Worm (Caenorhabditis elegans) whole organism, L4 larva: ENCODE measurements around the gene tir-1.
"Not testable (repeated sequence)": the region's sequence is repeated elsewhere in the genome, so short reads cannot be mapped to it uniquely, and the experiment has no call there.

Experiments
- D1046.2 ChIP-seq: fragments of 200-800 bp; sonication (Bioruptor generic); IDR thresholded peaks from 2 replicates; pipeline ENCODE4 v1.3.6; 2022; ENCODE audit warnings: missing genetic modification characterization, missing compliant biosample characterization
- T20F7.1 ChIP-seq: fragments of 200-800 bp; sonication (Bioruptor generic); optimal IDR thresholded peaks from 2 replicates; lab custom pipeline; 2018; ENCODE audit warnings: mild to moderate bottlenecking, missing genetic modification characterization, missing compliant biosample characterization
- T26A8.4 ChIP-seq: fragments of 200-800 bp; sonication (Bioruptor generic); IDR thresholded peaks from 2 replicates; pipeline ENCODE4 v1.3.6; 2022; ENCODE audit warnings: missing genetic modification characterization, missing compliant biosample characterization
- Y105C5A.15 ChIP-seq: fragments of 200-800 bp; sonication (Bioruptor generic); IDR thresholded peaks from 2 replicates; pipeline ENCODE4 v1.3.6; 2022; ENCODE audit warnings: missing genetic modification characterization, missing compliant biosample characterization
- Y48G9A.11 ChIP-seq: fragments of 200-800 bp; sonication (Bioruptor generic); IDR thresholded peaks from 2 replicates; pipeline ENCODE4 v1.3.6; 2022; ENCODE audit warnings: missing genetic modification reagents, missing genetic modification characterization, missing compliant biosample characterization
- Y75B8A.6 ChIP-seq: fragments of 200-800 bp; sonication (Bioruptor generic); IDR thresholded peaks from 2 replicates; pipeline ENCODE4 v1.3.6; 2022; ENCODE audit warnings: missing genetic modification reagents, missing genetic modification characterization, missing compliant biosample characterization
- ZK337.2 ChIP-seq: fragments of 200-800 bp; sonication (Bioruptor generic); IDR thresholded peaks from 2 replicates; pipeline ENCODE4 v1.3.6; 2022; ENCODE audit warnings: missing genetic modification reagents, missing genetic modification characterization, missing compliant biosample characterization
- arid-1 ChIP-seq: fragments of 200-800 bp; sonication (Bioruptor generic); conservative IDR thresholded peaks from 2 replicates; pipeline ENCODE4 v1.3.6; 2022; ENCODE audit warnings: missing genetic modification reagents, missing genetic modification characterization, missing compliant biosample characterization
- ceh-20 ChIP-seq: fragments of 200-800 bp; sonication (Bioruptor generic); IDR thresholded peaks from 2 replicates; pipeline ENCODE4 v1.3.6; 2022; ENCODE audit warnings: missing genetic modification reagents, missing genetic modification characterization, missing compliant biosample characterization
- ceh-44 ChIP-seq: fragments of 200-800 bp; sonication (Bioruptor generic); IDR thresholded peaks from 2 replicates; pipeline ENCODE4 v1.3.6; 2022; ENCODE audit warnings: missing genetic modification reagents, missing genetic modification characterization, missing compliant biosample characterization
- ctbp-1 ChIP-seq: fragments of 200-800 bp; sonication (Bioruptor generic); IDR thresholded peaks from 2 replicates; pipeline ENCODE4 v1.3.6; 2022; ENCODE audit warnings: missing genetic modification reagents, missing genetic modification characterization, missing compliant biosample characterization
- dmd-6 ChIP-seq: fragments of 200-800 bp; sonication (Bioruptor generic); IDR thresholded peaks from 2 replicates; pipeline ENCODE4 v1.3.6; 2022; ENCODE audit warnings: missing genetic modification reagents, missing genetic modification characterization, missing compliant biosample characterization
- dmd-9 ChIP-seq: fragments of 200-800 bp; sonication (Bioruptor generic); IDR thresholded peaks from 2 replicates; pipeline ENCODE4 v1.3.6; 2022; ENCODE audit warnings: missing genetic modification reagents, missing genetic modification characterization, missing compliant biosample characterization
- dpl-1 ChIP-seq: fragments of 150-350 bp; optimal IDR thresholded peaks from 2 replicates; lab custom pipeline; 2014; ENCODE audit warnings: missing biosample characterization, missing genetic modification reagents, missing genetic modification characterization
- egl-43 ChIP-seq: fragments of 200-800 bp; sonication (Bioruptor generic); IDR thresholded peaks from 2 replicates; pipeline ENCODE4 v1.3.6; 2022; ENCODE audit warnings: missing genetic modification reagents, missing genetic modification characterization, missing compliant biosample characterization
- hif-1 ChIP-seq, 2 experiments: sonication (generic microtip); optimal IDR thresholded peaks; 2 replicates each; lab custom pipeline; 2016 to 2017; ENCODE audit warnings: missing compliant biosample characterization in 2 of 2, missing genetic modification characterization in 2 of 2, missing genetic modification reagents in 2 of 2, missing genotype in 2 of 2, mild to moderate bottlenecking in 1 of 2
- hlh-11 ChIP-seq: fragments of 200-800 bp; sonication (Bioruptor generic); optimal IDR thresholded peaks from 2 replicates; lab custom pipeline; 2018; ENCODE audit warnings: mild to moderate bottlenecking, missing genetic modification characterization, missing compliant biosample characterization
- hmg-1.1 ChIP-seq: fragments of 200-800 bp; sonication (Bioruptor generic); IDR thresholded peaks from 2 replicates; pipeline ENCODE4 v1.3.6; 2022; ENCODE audit warnings: missing genetic modification reagents, missing genetic modification characterization, missing compliant biosample characterization
- lin-1 ChIP-seq: fragments of 200-800 bp; sonication (Bioruptor generic); IDR thresholded peaks from 2 replicates; pipeline ENCODE4 v1.3.6; 2022; ENCODE audit warnings: missing genetic modification reagents, missing genetic modification characterization, missing compliant biosample characterization
- lin-29 ChIP-seq: fragments of 200-800 bp; sonication (Bioruptor generic); IDR thresholded peaks from 2 replicates; pipeline ENCODE4 v1.3.6; 2022; ENCODE audit warnings: missing genetic modification reagents, missing genetic modification characterization, missing compliant biosample characterization
- lin-38 ChIP-seq: fragments of 200-800 bp; sonication (Bioruptor generic); IDR thresholded peaks from 2 replicates; pipeline ENCODE4 v1.3.6; 2022; ENCODE audit warnings: missing genetic modification reagents, missing genetic modification characterization, missing compliant biosample characterization
- lsy-2 ChIP-seq, 2 experiments: fragments of 150-350 bp in 1 of 2; sonication (generic microtip) in 1 of 2; optimal IDR thresholded peaks; 2 replicates each; lab custom pipeline; 2014 to 2017; ENCODE audit warnings: missing biosample characterization in 2 of 2, missing genetic modification characterization in 2 of 2
- madf-5 ChIP-seq, 2 experiments: fragments of 200-800 bp; sonication (Bioruptor generic); IDR thresholded peaks; 2 replicates each; pipeline ENCODE4 v1.3.6; 2022; ENCODE audit warnings: missing compliant biosample characterization in 2 of 2, missing genetic modification characterization in 2 of 2
- madf-9 ChIP-seq: fragments of 200-800 bp; sonication (Bioruptor generic); conservative IDR thresholded peaks from 2 replicates; pipeline ENCODE4 v1.3.6; 2022; ENCODE audit warnings: missing genetic modification reagents, missing genetic modification characterization, missing compliant biosample characterization
- mdt-29 ChIP-seq: fragments of 200-800 bp; sonication (Bioruptor generic); IDR thresholded peaks from 2 replicates; pipeline ENCODE4 v1.3.6; 2022; ENCODE audit warnings: missing genetic modification reagents, missing genetic modification characterization, missing compliant biosample characterization
- mes-2 ChIP-seq: sonication (generic microtip); optimal IDR thresholded peaks from 2 replicates; lab custom pipeline; 2016; ENCODE audit warnings: missing genotype, mild to moderate bottlenecking, missing genetic modification characterization, missing compliant biosample characterization; ENCODE audit not compliant: poor library complexity, severe bottlenecking
- mxl-2 ChIP-seq: fragments of 200-800 bp; sonication (Bioruptor generic); conservative IDR thresholded peaks from 2 replicates; pipeline ENCODE4 v1.3.6; 2022; ENCODE audit warnings: missing genetic modification reagents, missing genetic modification characterization, missing compliant biosample characterization
- nhr-42 ChIP-seq: fragments of 200-800 bp; sonication (Bioruptor generic); IDR thresholded peaks from 2 replicates; pipeline ENCODE4 v1.3.6; 2022; ENCODE audit warnings: missing genetic modification characterization, missing compliant biosample characterization
- pha-4 ChIP-seq, 2 experiments: fragments of 150-350 bp in 1 of 2; fragments of 200-800 bp in 1 of 2; sonication (Bioruptor generic) in 1 of 2; IDR thresholded peaks in 1 of 2; optimal IDR thresholded peaks in 1 of 2; 2 replicates each; pipeline versions ENCODE4 v1.3.6 to Lab custom; 2014 to 2022; ENCODE audit warnings: missing genetic modification characterization in 2 of 2, missing genetic modification reagents in 2 of 2, missing biosample characterization in 1 of 2, missing compliant biosample characterization in 1 of 2
- php-3 ChIP-seq: fragments of 200-800 bp; sonication (Bioruptor generic); IDR thresholded peaks from 2 replicates; pipeline ENCODE4 v1.3.6; 2022; ENCODE audit warnings: missing genetic modification reagents, missing genetic modification characterization, missing compliant biosample characterization
- rbr-2 ChIP-seq: sonication (generic microtip); optimal IDR thresholded peaks from 2 replicates; lab custom pipeline; 2016; ENCODE audit warnings: missing genotype, missing genetic modification characterization, missing compliant biosample characterization
- saeg-2 ChIP-seq: fragments of 200-800 bp; sonication (Bioruptor generic); IDR thresholded peaks from 2 replicates; pipeline ENCODE4 v1.3.6; 2022; ENCODE audit warnings: missing genetic modification reagents, missing genetic modification characterization, missing compliant biosample characterization
- set-16 ChIP-seq: fragments of 200-800 bp; sonication (Bioruptor generic); IDR thresholded peaks from 2 replicates; pipeline ENCODE4 v1.3.6; 2022; ENCODE audit warnings: missing genetic modification reagents, missing genetic modification characterization, missing compliant biosample characterization
- tag-97 ChIP-seq: fragments of 200-800 bp; sonication (Bioruptor generic); IDR thresholded peaks from 2 replicates; pipeline ENCODE4 v1.3.6; 2022; ENCODE audit warnings: missing genetic modification characterization, missing compliant biosample characterization
- tra-1 ChIP-seq: fragments of 200-800 bp; sonication (Bioruptor generic); IDR thresholded peaks from 2 replicates; pipeline ENCODE4 v1.3.6; 2022; ENCODE audit warnings: missing genetic modification reagents, missing genetic modification characterization, missing compliant biosample characterization
- vab-7 ChIP-seq: fragments of 200-800 bp; sonication (Bioruptor generic); IDR thresholded peaks from 2 replicates; pipeline ENCODE4 v1.3.6; 2022; ENCODE audit warnings: missing genetic modification reagents, missing genetic modification characterization, missing compliant biosample characterization
- zfp-3 ChIP-seq: fragments of 200-800 bp; sonication (Bioruptor generic); conservative IDR thresholded peaks from 2 replicates; pipeline ENCODE4 v1.3.6; 2022; ENCODE audit warnings: missing genetic modification reagents, missing genetic modification characterization, missing compliant biosample characterization

The tir-1 gene

DNA sequence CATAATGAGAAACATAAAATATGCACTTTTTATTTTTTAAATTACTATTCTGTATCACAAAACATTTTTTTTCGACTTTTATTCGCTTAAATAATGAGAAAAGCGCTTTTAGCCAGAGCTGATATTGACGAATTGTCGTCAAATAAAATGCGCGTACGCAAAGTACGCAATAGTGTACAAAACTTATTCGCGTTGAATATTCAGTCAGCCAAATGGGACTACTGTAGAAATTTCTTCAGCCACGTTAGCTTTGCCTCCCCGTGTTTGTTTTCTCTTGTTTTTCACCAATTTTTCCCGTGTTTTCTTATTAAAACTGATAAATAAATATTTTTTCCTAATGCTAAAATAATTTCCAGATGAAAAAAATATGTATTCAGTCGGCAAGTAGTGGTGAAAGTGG lies 44.4 kb downstream of the tir-1 start (continued):
- peak in 1 of 2 experiments; percentile 67; a peak in 1 of 4 replicates for TF ChIP-seq madf-5 (GFP tag; IDR thresholded peaks at IDR 0.05; lab: Robert Waterston, UW)
- TF ChIP-seq zfp-3: peak; percentile 95
- peak in 1 of 2 experiments; percentile 21 for TF ChIP-seq hif-1 (tag; optimal IDR thresholded peaks at IDR 0.05; lab: Kevin White, UChicago)
- TF ChIP-seq Y48G9A.11 (GFP tag; lab: Robert Waterston, UW): peak; percentile 60; the same call in 1 of the 2 replicates
- TF ChIP-seq, all 104 proteins: peak for 32; not testable (repeated sequence) for 72

ce11 chrIII:3854868-3855267 lies 46.6 kb downstream of the tir-1 start:
- TF ChIP-seq mxl-2 (GFP tag; lab: Robert Waterston, UW) (0 out of 2 replicates have a peak, but pooled peaks have one; percentile 64), Y105C5A.15 (GFP tag; lab: Robert Waterston, UW) (0 out of 2 replicates have a peak, but pooled peaks have one; percentile 62), lin-1 (GFP tag; lab: Robert Waterston, UW) (peak; percentile 84), rbr-2 (tag; lab: Kevin White, UChicago) (peak; percentile 62), mes-2 (tag; lab: Kevin White, UChicago) (peak; percentile 82), hlh-11 (tag; lab: Kevin White, UChicago) (peak; percentile 38), ceh-20 (GFP tag; lab: Robert Waterston, UW) (peak; percentile 94), pha-4 (GFP tag; IDR thresholded peaks at IDR 0.05; lab: Robert Waterston, UW) (peak; percentile 89), hmg-1.1 (GFP tag; lab: Robert Waterston, UW) (peak; percentile 97), dmd-9 (GFP tag; lab: Robert Waterston, UW) (peak; percentile 98), lin-29 (GFP tag; lab: Robert Waterston, UW) (peak; percentile 90), T26A8.4 (GFP tag; lab: Robert Waterston, UW) (peak; percentile 86), hif-1 (tag; optimal IDR thresholded peaks at IDR 0.05; lab: Kevin White, UChicago) (peak in 1 of 2 experiments; percentile 53), tag-97 (GFP tag; lab: Robert Waterston, UW) (0 out of 2 replicates have a peak, but pooled peaks have one; percentile 69), tra-1 (GFP tag; lab: Robert Waterston, UW) (peak; percentile 71), php-3 (GFP tag; lab: Robert Waterston, UW) (peak; percentile 67; the same call in 1 of the 2 replicates), lin-38 (GFP tag; lab: Robert Waterston, UW) (peak; percentile 93), dpl-1 (GFP tag; lab: Kevin White, UChicago) (peak; percentile 21), mdt-29 (GFP tag; lab: Robert Waterston, UW) (peak; percentile 81), ctbp-1 (GFP tag; lab: Robert Waterston, UW) (peak; percentile 73; the same call in 1 of the 2 replicates), D1046.2 (GFP tag; lab: Robert Waterston, UW) (peak; percentile 89), Y75B8A.6 (0 out of 2 replicates have a peak, but pooled peaks have one; percentile 65), nhr-42 (peak; percentile 95), madf-9 (peak; percentile 93), Y48G9A.11 (GFP tag; lab: Robert Waterston, UW) (peak; percentile 77), zfp-3 (peak; percentile 93), saeg-2 (GFP tag; lab: Robert Waterston, UW) (0 out of 2 replicates have a peak, but pooled peaks have one; percentile 34), ZK337.2 (GFP tag; lab: Robert Waterston, UW) (peak; percentile 94), dmd-6 (GFP tag; lab: Robert Waterston, UW) (peak; percentile 96), egl-43 (peak; percentile 80), vab-7 (GFP tag; lab: Robert Waterston, UW) (peak; percentile 93), lsy-2 (tag; optimal IDR thresholded peaks at IDR 0.05; lab: Kevin White, UChicago) (peak; percentile 14 to 87), T20F7.1 (GFP tag; lab: Kevin White, UChicago) (peak; percentile 38), arid-1 (GFP tag; lab: Robert Waterston, UW) (peak; percentile 45; the same call in 1 of the 2 replicates), set-16 (peak; percentile 60; the same call in 1 of the 2 replicates), ceh-44 (peak; percentile 68; the same call in 1 of the 2 replicates)
- TF ChIP-seq pha-4 (tag; optimal IDR thresholded peaks at IDR 0.05; lab: Kevin White, UChicago): not testable (repeated sequence)
